Fruit fly (Drosophila melanogaster) whole organism, embryonic: ENCODE results near the gene CG12115.

Experiments
- Abd-B ChIP-seq: fragments of 200-800 bp; sonication (Bioruptor generic); optimal IDR thresholded peaks from 2 replicates; lab custom pipeline; 2018; ENCODE audit warnings: missing biosample characterization, mild to moderate bottlenecking, missing genetic modification characterization, moderate library complexity
- Adf1 ChIP-seq: fragments of 200-800 bp; sonication (Bioruptor generic); IDR thresholded peaks from 2 replicates; pipeline ENCODE4 v1.3.6; 2022; ENCODE audit warnings: missing biosample characterization, missing genetic modification characterization
- B-H2 ChIP-seq: fragments of 200-800 bp; sonication (Bioruptor generic); optimal IDR thresholded peaks from 2 replicates; lab custom pipeline; 2018; ENCODE audit warnings: missing biosample characterization, mild to moderate bottlenecking, missing genetic modification characterization
- Bgb ChIP-seq: fragments of 200-800 bp; sonication (Bioruptor generic); IDR thresholded peaks from 2 replicates; pipeline ENCODE4 v1.3.6; 2022; ENCODE audit warnings: missing biosample characterization, missing genetic modification characterization; ENCODE audit not compliant: partially characterized antibody
- CG10321 ChIP-seq: fragments of 200-800 bp; sonication (Bioruptor generic); IDR thresholded peaks from 2 replicates; pipeline ENCODE4 v1.3.6; 2022; ENCODE audit warnings: missing biosample characterization, missing genetic modification characterization
- CG10366 ChIP-seq: fragments of 200-800 bp; sonication (Bioruptor generic); IDR thresholded peaks from 2 replicates; pipeline ENCODE4 v1.3.6; 2022; ENCODE audit warnings: missing biosample characterization, missing genetic modification characterization
- CG11247 ChIP-seq: fragments of 200-800 bp; sonication (Bioruptor generic); IDR thresholded peaks from 2 replicates; pipeline ENCODE4 v1.3.6; 2022; ENCODE audit warnings: missing biosample characterization, missing genetic modification characterization
- CG12659 ChIP-seq: fragments of 200-800 bp; sonication (Bioruptor generic); optimal IDR thresholded peaks from 3 replicates; lab custom pipeline; 2017; ENCODE audit warnings: mild to moderate bottlenecking, missing biosample characterization, missing genetic modification reagents, missing genetic modification characterization
- CG13123 ChIP-seq: fragments of 200-800 bp; sonication (Bioruptor generic); optimal IDR thresholded peaks from 2 replicates; lab custom pipeline; 2016; ENCODE audit warnings: missing biosample characterization, missing genetic modification characterization
- CG15479 ChIP-seq: fragments of 200-800 bp; sonication (Bioruptor generic); optimal IDR thresholded peaks from 3 replicates; lab custom pipeline; 2019; ENCODE audit warnings: missing biosample characterization, mild to moderate bottlenecking, missing genetic modification characterization, moderate library complexity
- CG1603 ChIP-seq: fragments of 200-800 bp; sonication (Bioruptor generic); optimal IDR thresholded peaks from 2 replicates; lab custom pipeline; 2019; ENCODE audit warnings: missing biosample characterization, mild to moderate bottlenecking, missing genetic modification characterization, moderate library complexity
- CG18764 ChIP-seq: fragments of 200-800 bp; sonication (Bioruptor generic); optimal IDR thresholded peaks from 3 replicates; lab custom pipeline; 2016; ENCODE audit warnings: missing biosample characterization, missing genetic modification characterization
- CG2199 ChIP-seq: fragments of 200-800 bp; sonication (Bioruptor generic); IDR thresholded peaks from 3 replicates; pipeline ENCODE4 v1.3.6; 2022; ENCODE audit warnings: missing biosample characterization, missing genetic modification characterization
- CG2202 ChIP-seq: fragments of 200-800 bp; sonication (Bioruptor generic); optimal IDR thresholded peaks from 2 replicates; lab custom pipeline; 2018; ENCODE audit warnings: missing biosample characterization, mild to moderate bottlenecking, missing genetic modification characterization
- CG34376 ChIP-seq: fragments of 200-800 bp; sonication (Bioruptor generic); optimal IDR thresholded peaks from 2 replicates; lab custom pipeline; 2018; ENCODE audit warnings: missing biosample characterization, mild to moderate bottlenecking, missing genetic modification characterization
- CG5245 ChIP-seq: fragments of 200-800 bp; sonication (Bioruptor generic); optimal IDR thresholded peaks from 3 replicates; lab custom pipeline; 2016; ENCODE audit warnings: missing biosample characterization, missing genetic modification characterization
- CG6813 ChIP-seq: fragments of 200-800 bp; sonication (Bioruptor generic); optimal IDR thresholded peaks from 2 replicates; lab custom pipeline; 2017; ENCODE audit warnings: missing biosample characterization, missing genetic modification characterization, mild to moderate bottlenecking, moderate library complexity, missing genetic modification reagents
- CG7357 ChIP-seq: fragments of 200-800 bp; sonication (Bioruptor generic); IDR thresholded peaks from 3 replicates; pipeline ENCODE4 v1.3.6; 2022; ENCODE audit warnings: missing biosample characterization, missing genetic modification characterization
- CG8281 ChIP-seq: fragments of 200-800 bp; sonication (Bioruptor generic); optimal IDR thresholded peaks from 2 replicates; lab custom pipeline; 2018; ENCODE audit warnings: missing biosample characterization, mild to moderate bottlenecking, missing genetic modification characterization, moderate library complexity
- CG9437 ChIP-seq: fragments of 200-800 bp; sonication (Bioruptor generic); optimal IDR thresholded peaks from 2 replicates; lab custom pipeline; 2018; ENCODE audit warnings: missing biosample characterization, mild to moderate bottlenecking, missing genetic modification characterization
- D ChIP-seq, 2 experiments: fragments of 200-800 bp in 1 of 2; fragments of >200 bp in 1 of 2; sonication (Bioruptor generic) in 1 of 2; optimal IDR thresholded peaks; 2 replicates in 1 of 2; 3 replicates in 1 of 2; lab custom pipeline; 2017; ENCODE audit warnings: mild to moderate bottlenecking in 1 of 2, missing biosample characterization in 1 of 2, missing genetic modification characterization in 1 of 2, missing genetic modification reagents in 1 of 2
- Dfd ChIP-seq, 2 experiments: fragments of >200 bp; optimal IDR thresholded peaks; 2 replicates each; lab custom pipeline; 2017; ENCODE audit warnings: missing biosample characterization in 2 of 2, missing genetic modification characterization in 2 of 2
- ERR ChIP-seq: fragments of 200-800 bp; sonication (Bioruptor generic); optimal IDR thresholded peaks from 2 replicates; lab custom pipeline; 2016; ENCODE audit warnings: missing biosample characterization, missing genetic modification characterization
- Ets65A ChIP-seq: fragments of 200-800 bp; sonication (Bioruptor generic); peaks from one replicate; lab custom pipeline; 2016; ENCODE audit warnings: missing biosample characterization, missing genetic modification characterization
- Ets97D ChIP-seq: fragments of 200-800 bp; sonication (Bioruptor generic); optimal IDR thresholded peaks from 3 replicates; lab custom pipeline; 2016; ENCODE audit warnings: missing biosample characterization, missing genetic modification characterization
- Fer3 ChIP-seq: fragments of 200-800 bp; sonication (Bioruptor generic); optimal IDR thresholded peaks from 2 replicates; lab custom pipeline; 2018; ENCODE audit warnings: missing biosample characterization, mild to moderate bottlenecking, missing genetic modification characterization, moderate library complexity
- HHEX ChIP-seq: fragments of 200-800 bp; sonication (Bioruptor generic); optimal IDR thresholded peaks from 3 replicates; lab custom pipeline; 2017; ENCODE audit warnings: missing biosample characterization, mild to moderate bottlenecking, missing genetic modification characterization, missing genetic modification reagents
- Lim3 ChIP-seq: fragments of 200-800 bp; sonication (Bioruptor generic); IDR thresholded peaks from 2 replicates; pipeline ENCODE4 v1.3.6; 2022; ENCODE audit warnings: missing biosample characterization, missing genetic modification characterization
- Mrtf ChIP-seq: fragments of 200-800 bp; sonication (Bioruptor generic); IDR thresholded peaks from 3 replicates; pipeline ENCODE4 v1.3.6; 2022; ENCODE audit warnings: missing biosample characterization, missing genetic modification characterization
- Six4 ChIP-seq: fragments of 200-800 bp; sonication (Bioruptor generic); optimal IDR thresholded peaks from 2 replicates; lab custom pipeline; 2016; ENCODE audit warnings: missing biosample characterization, missing genetic modification characterization
- Spps ChIP-seq: fragments of 200-800 bp; sonication (Bioruptor generic); optimal IDR thresholded peaks from 2 replicates; lab custom pipeline; 2018; ENCODE audit warnings: missing biosample characterization, mild to moderate bottlenecking, missing genetic modification characterization
- TFAM ChIP-seq: fragments of 200-800 bp; sonication (Bioruptor generic); optimal IDR thresholded peaks from 2 replicates; lab custom pipeline; 2017; ENCODE audit warnings: missing biosample characterization, missing genetic modification characterization, inconsistent platforms
- Vsx1 ChIP-seq: fragments of 200-800 bp; sonication (Bioruptor generic); optimal IDR thresholded peaks from 2 replicates; lab custom pipeline; 2017; ENCODE audit warnings: missing biosample characterization, mild to moderate bottlenecking, missing genetic modification characterization, missing genetic modification reagents
- ap ChIP-seq: fragments of 200-800 bp; sonication (Bioruptor generic); IDR thresholded peaks from 2 replicates; pipeline ENCODE4 v1.3.6; 2022; ENCODE audit warnings: missing biosample characterization, missing genetic modification characterization
- az2 ChIP-seq: fragments of 200-800 bp; sonication (Bioruptor generic); optimal IDR thresholded peaks from 3 replicates; lab custom pipeline; 2016; ENCODE audit warnings: missing biosample characterization, missing genetic modification characterization
- caup ChIP-seq: fragments of 200-800 bp; sonication (Bioruptor generic); optimal IDR thresholded peaks from 3 replicates; lab custom pipeline; 2017; ENCODE audit warnings: missing biosample characterization, mild to moderate bottlenecking, missing genetic modification characterization, moderate library complexity; ENCODE audit not compliant: severe bottlenecking
- dimm ChIP-seq: fragments of 200-800 bp; sonication (Bioruptor generic); IDR thresholded peaks from 2 replicates; pipeline ENCODE4 v1.3.6; 2022; ENCODE audit warnings: missing biosample characterization, missing genetic modification characterization
- emc ChIP-seq: fragments of 200-800 bp; sonication (Bioruptor generic); optimal IDR thresholded peaks from 2 replicates; lab custom pipeline; 2016; ENCODE audit warnings: missing biosample characterization, missing genetic modification characterization
- gce ChIP-seq: fragments of 200-800 bp; sonication (Bioruptor generic); IDR thresholded peaks from 3 replicates; pipeline ENCODE4 v1.3.6; 2022; ENCODE audit warnings: missing biosample characterization, missing genetic modification characterization
- mld ChIP-seq: fragments of 200-800 bp; sonication (Bioruptor generic); IDR thresholded peaks from 3 replicates; pipeline ENCODE4 v1.3.6; 2022; ENCODE audit warnings: missing biosample characterization, missing genetic modification characterization; ENCODE audit not compliant: partially characterized antibody
- org-1 ChIP-seq: fragments of 200-800 bp; sonication (Bioruptor generic); optimal IDR thresholded peaks from 2 replicates; lab custom pipeline; 2017; ENCODE audit warnings: missing biosample characterization, missing genetic modification characterization
- peb ChIP-seq: fragments of 200-800 bp; sonication (Bioruptor generic); IDR thresholded peaks from 2 replicates; pipeline ENCODE4 v1.3.6; 2022; ENCODE audit warnings: missing biosample characterization, missing genetic modification characterization
- row ChIP-seq: fragments of 200-800 bp; sonication (Bioruptor generic); IDR thresholded peaks from 3 replicates; pipeline ENCODE4 v1.3.6; 2022; ENCODE audit warnings: missing biosample characterization, missing genetic modification characterization
- scrt ChIP-seq: fragments of 200-800 bp; sonication (Bioruptor generic); optimal IDR thresholded peaks from 2 replicates; lab custom pipeline; 2018; ENCODE audit warnings: missing biosample characterization, mild to moderate bottlenecking, missing genetic modification characterization, moderate library complexity
- sima ChIP-seq: fragments of 200-800 bp; sonication (Bioruptor generic); optimal IDR thresholded peaks from 2 replicates; lab custom pipeline; 2016; ENCODE audit warnings: missing biosample characterization, missing genetic modification characterization
- sna ChIP-seq: fragments of 200-800 bp; sonication (Bioruptor generic); IDR thresholded peaks from 2 replicates; pipeline ENCODE4 v1.3.6; 2022; ENCODE audit warnings: missing biosample characterization, missing genetic modification characterization; ENCODE audit not compliant: partially characterized antibody
- ssp ChIP-seq: fragments of 200-800 bp; sonication (Bioruptor generic); IDR thresholded peaks from 2 replicates; pipeline ENCODE4 v1.3.6; 2022; ENCODE audit warnings: missing biosample characterization, missing genetic modification characterization
- sug ChIP-seq: fragments of 200-800 bp; optimal IDR thresholded peaks from 2 replicates; lab custom pipeline; 2019; ENCODE audit warnings: missing biosample characterization, mild to moderate bottlenecking, missing genetic modification characterization, moderate library complexity
- tll ChIP-seq, 2 experiments: fragments of 200-800 bp in 1 of 2; fragments of >200 bp in 1 of 2; sonication (Bioruptor generic) in 1 of 2; optimal IDR thresholded peaks; 2 replicates each; lab custom pipeline; 2017 to 2019; ENCODE audit warnings: missing biosample characterization in 2 of 2, missing genetic modification characterization in 2 of 2, mild to moderate bottlenecking in 1 of 2, moderate library complexity in 1 of 2
- wor ChIP-seq: fragments of 200-800 bp; sonication (Bioruptor generic); IDR thresholded peaks from 2 replicates; pipeline ENCODE4 v1.3.6; 2022; ENCODE audit warnings: missing biosample characterization, missing genetic modification characterization
- z ChIP-seq: fragments of 200-800 bp; sonication (Bioruptor generic); IDR thresholded peaks from 3 replicates; pipeline ENCODE4 v1.3.6; 2022; ENCODE audit warnings: missing biosample characterization, missing genetic modification characterization

CG12115 gene

DNA sequence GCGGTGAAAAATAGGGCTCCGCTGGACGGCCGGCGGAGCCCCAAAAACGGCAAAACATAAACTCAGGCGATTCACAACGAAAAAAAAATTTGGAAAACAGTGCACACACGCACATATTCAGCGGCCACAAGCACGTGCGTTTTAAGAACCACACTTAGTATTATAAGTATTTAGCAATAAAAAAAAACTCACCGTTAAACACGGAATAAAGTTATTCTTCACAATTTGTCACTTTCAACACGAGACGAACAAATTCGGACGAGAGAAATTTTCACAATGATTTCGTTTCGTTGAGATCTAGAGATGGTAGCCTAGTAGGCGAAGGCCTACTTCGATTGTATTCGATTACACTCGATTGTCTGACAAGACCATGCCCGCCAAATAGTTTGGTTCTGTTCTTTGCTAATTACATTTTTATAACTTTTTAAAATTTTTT, 34.0 kb downstream of the CG12115 start, which contains the start of gene His3.3B (continued):
- TF ChIP-seq CG1603 (tag; lab: Kevin White, UChicago) (peak; percentile 44), Mrtf (GFP tag; lab: Robert Waterston, UW) (no peak), Bgb (GFP tag; lab: Robert Waterston, UW) (peak; percentile 48; the same call in 1 of the 2 replicates), emc (no peak), sug (no peak), gce (GFP tag; lab: Robert Waterston, UW) (no peak), B-H2 (GFP tag; lab: Kevin White, UChicago) (no peak), ssp (no peak), caup (peak; percentile 0), CG2199 (GFP tag; lab: Robert Waterston, UW) (no peak), Dfd (GFP tag; optimal IDR thresholded peaks at IDR 0.05; lab: Kevin White, UChicago) (no peak), sima (no peak), CG11247 (no peak), wor (GFP tag; lab: Robert Waterston, UW) (no peak), z (no peak), CG10321 (no peak), Fer3 (tag; lab: Kevin White, UChicago) (no peak), CG10366 (GFP tag; lab: Robert Waterston, UW) (no peak), mld (peak; percentile 28; the same call in 1 of the 3 replicates), Adf1 (GFP tag; lab: Robert Waterston, UW) (no peak), Ets65A (no peak), Vsx1 (no peak), org-1 (GFP tag; lab: Kevin White, UChicago) (no peak), TFAM (no peak), sna (GFP tag; lab: Robert Waterston, UW) (no peak), CG7357 (GFP tag; lab: Robert Waterston, UW) (no peak), tll (GFP tag; optimal IDR thresholded peaks at IDR 0.05; lab: Kevin White, UChicago) (no peak), Abd-B (no peak), dimm (GFP tag; lab: Robert Waterston, UW) (no peak), CG8281 (tag; lab: Kevin White, UChicago) (no peak), CG6813 (GFP tag; lab: Kevin White, UChicago) (no peak), Lim3 (GFP tag; lab: Robert Waterston, UW) (no peak), HHEX (GFP tag; lab: Kevin White, UChicago) (no peak), row (GFP tag; lab: Robert Waterston, UW) (no peak), CG5245 (GFP tag; lab: Kevin White, UChicago) (no peak), ap (GFP tag; lab: Robert Waterston, UW) (no peak), az2 (GFP tag; lab: Kevin White, UChicago) (no peak), D (optimal IDR thresholded peaks at IDR 0.05; lab: Kevin White, UChicago) (no peak), D (GFP tag; optimal IDR thresholded peaks at IDR 0.05; lab: Kevin White, UChicago) (no peak), scrt (GFP tag; lab: Kevin White, UChicago) (peak; percentile 21), CG13123 (no peak), CG12659 (peak; percentile 78), CG18764 (GFP tag; lab: Kevin White, UChicago) (no peak), CG15479 (GFP tag; lab: Kevin White, UChicago) (no peak), CG9437 (no peak), ERR (GFP tag; lab: Kevin White, UChicago) (no peak), CG2202 (tag; lab: Kevin White, UChicago) (no peak), peb (GFP tag; lab: Robert Waterston, UW) (no peak), Six4 (GFP tag; lab: Kevin White, UChicago) (no peak), Spps (no peak), Ets97D (GFP tag; lab: Kevin White, UChicago) (peak; percentile 15), CG34376 (GFP tag; lab: Kevin White, UChicago) (peak; percentile 54)
